Worm (Caenorhabditis elegans) whole organism, L4/young adult: Measurements from ENCODE around the gene zyg-1.

Experiments
- W03F9.2 ChIP-seq: fragments of 150-350 bp; optimal IDR thresholded peaks from 2 replicates; lab custom pipeline; 2014; ENCODE audit warnings: missing biosample characterization, missing genetic modification characterization
- dao-5 ChIP-seq: sonication (generic microtip); optimal IDR thresholded peaks from 2 replicates; lab custom pipeline; 2016; ENCODE audit warnings: missing genotype, missing genetic modification characterization, moderate library complexity, missing compliant biosample characterization
- him-1 ChIP-seq: sonication (generic microtip); optimal IDR thresholded peaks from 2 replicates; lab custom pipeline; 2016; ENCODE audit warnings: missing genotype, missing genetic modification reagents, missing genetic modification characterization, missing compliant biosample characterization

DNA sequence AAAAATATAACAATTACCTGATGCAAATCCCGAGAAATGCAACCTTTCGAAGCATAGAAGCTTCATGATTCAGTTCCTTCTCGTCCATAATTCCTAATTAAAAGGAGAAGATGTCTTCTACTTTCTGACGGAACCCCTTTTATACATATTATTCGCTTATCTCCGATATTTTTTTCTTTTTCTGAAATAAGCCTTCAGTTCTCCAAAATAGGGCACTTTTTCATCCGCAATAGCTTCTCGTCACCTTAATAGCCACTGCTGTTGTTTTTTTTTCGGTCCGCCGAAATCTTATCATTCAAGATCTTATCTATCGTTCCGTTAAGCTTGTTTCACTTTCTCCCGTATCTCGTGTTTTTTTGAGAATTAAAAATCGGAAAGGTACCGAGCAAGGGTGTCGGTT lies 2.8 kb downstream of the zyg-1 start, which contains the start of gene bli-2:
- TF ChIP-seq him-1 (tag; lab: Kevin White, UChicago) (no peak), W03F9.2 (tag; lab: Kevin White, UChicago) (no peak), dao-5 (tag; lab: Kevin White, UChicago) (no peak)
